Worm (Caenorhabditis elegans): ENCODE results near the gene srw-103.
A peak's percentile ranks its signal among the peaks of the same experiment; 100 is the strongest.

The srw-103 gene

DNA sequence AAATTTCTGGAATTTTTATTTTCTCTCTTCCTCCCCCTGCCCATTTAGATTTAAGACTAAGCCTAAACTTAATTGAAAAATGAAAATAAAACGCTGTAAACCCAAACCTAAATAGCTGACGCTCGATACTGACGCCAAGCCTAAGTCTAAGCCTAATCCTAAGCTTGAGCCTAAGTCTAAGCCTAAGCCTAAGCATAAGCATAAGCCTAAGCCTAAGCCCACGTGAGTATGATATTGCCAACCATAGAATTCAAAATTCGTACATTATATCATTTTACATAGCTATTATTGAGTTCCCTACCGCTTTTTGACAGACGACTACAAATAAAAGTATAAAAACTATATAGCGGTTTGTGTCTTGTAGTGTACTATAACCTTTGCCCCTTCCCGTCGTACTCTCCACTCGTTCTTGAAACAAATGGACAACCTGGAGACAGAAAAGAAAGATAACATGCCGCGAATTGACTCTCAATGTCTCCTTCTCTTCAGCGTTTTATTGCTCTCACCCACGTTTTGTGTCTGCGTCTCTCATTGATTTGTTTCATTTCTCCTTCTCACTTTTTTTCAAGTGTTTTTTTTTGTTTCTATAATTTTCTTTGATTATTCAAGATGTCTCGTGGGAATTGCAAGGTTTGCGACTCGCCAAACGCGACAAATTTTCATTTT is 26.3 kb downstream of the srw-103 start, which contains the start of gene nhr-256:
TSS of gene nhr-256 (plus strand) at position 567 of the 666 bp plus-strand sequence.
- TF ChIP-seq nhr-10 (tag; optimal IDR thresholded peaks at IDR 0.05) (no peak), lin-13 (GFP tag; optimal IDR thresholded peaks at IDR 0.05) (peak; percentile 44), R02D3.7 (tag; optimal IDR thresholded peaks at IDR 0.05) (no peak), egl-27 (tag; optimal IDR thresholded peaks at IDR 0.05) (peak; percentile 52), elt-1 (tag; optimal IDR thresholded peaks at IDR 0.05) (no peak), lsy-2 (tag; optimal IDR thresholded peaks at IDR 0.05) (no peak), alr-1 (tag; optimal IDR thresholded peaks at IDR 0.05) (no peak), dmd-4 (tag; optimal IDR thresholded peaks at IDR 0.05) (no peak), snpc-4 (tag; optimal IDR thresholded peaks at IDR 0.05) (peak; percentile 18), nhr-237 (tag; optimal IDR thresholded peaks at IDR 0.05) (no peak), Y55F3AM.14 (GFP tag; optimal IDR thresholded peaks at IDR 0.05) (no peak), gmeb-1 (tag; optimal IDR thresholded peaks at IDR 0.05) (peak; percentile 64), sem-4 (tag; optimal IDR thresholded peaks at IDR 0.05) (peak; percentile 22), fos-1 (tag; optimal IDR thresholded peaks at IDR 0.05) (peak; percentile 87), blmp-1 (tag; optimal IDR thresholded peaks at IDR 0.05; ENCODE audit: insufficient read depth) (peak; percentile 84), C34F6.9 (tag; optimal IDR thresholded peaks at IDR 0.05) (peak; percentile 73), ztf-4 (tag; optimal IDR thresholded peaks at IDR 0.05) (no peak), crh-2 (tag; optimal IDR thresholded peaks at IDR 0.05) (peak; percentile 78), peb-1 (tag; optimal IDR thresholded peaks at IDR 0.05) (no peak), ceh-16 (tag; optimal IDR thresholded peaks at IDR 0.05) (no peak), unc-55 (GFP tag; optimal IDR thresholded peaks at IDR 0.05) (peak; percentile 80), ama-1 (optimal IDR thresholded peaks at IDR 0.05) (no peak), lin-39 (tag; optimal IDR thresholded peaks at IDR 0.05) (no peak), nhr-25 (tag; optimal IDR thresholded peaks at IDR 0.05) (peak; percentile 69), ceh-82 (tag; optimal IDR thresholded peaks at IDR 0.05) (no peak), skn-1 (tag; optimal IDR thresholded peaks at IDR 0.05) (no peak), zag-1 (tag; optimal IDR thresholded peaks at IDR 0.05) (no peak), nhr-12 (tag; optimal IDR thresholded peaks at IDR 0.05) (no peak), nhr-6 (tag; optimal IDR thresholded peaks at IDR 0.05) (peak; percentile 11), mdl-1 (tag; optimal IDR thresholded peaks at IDR 0.05) (peak in 1 of 2 experiments; percentile 40), lin-11 (tag; optimal IDR thresholded peaks at IDR 0.05) (no peak), ztf-1 (GFP tag; conservative IDR thresholded peaks at IDR 0.05) (no peak), nhr-23 (tag; optimal IDR thresholded peaks at IDR 0.05) (no peak), unc-62 (GFP tag; optimal IDR thresholded peaks at IDR 0.05) (no peak), elt-3 (tag; optimal IDR thresholded peaks at IDR 0.05) (no peak), unc-39 (tag; optimal IDR thresholded peaks at IDR 0.05) (no peak), aly-2 (tag; optimal IDR thresholded peaks at IDR 0.05) (no peak), nhr-129 (tag; optimal IDR thresholded peaks at IDR 0.05) (peak; percentile 69), nhr-77 (tag; optimal IDR thresholded peaks at IDR 0.05) (no peak), ZK546.5 (tag; optimal IDR thresholded peaks at IDR 0.05) (no peak), F13H6.1 (tag; optimal IDR thresholded peaks at IDR 0.05) (peak; percentile 79), mab-5 (tag; optimal IDR thresholded peaks at IDR 0.05) (peak; percentile 54), nhr-11 (tag; optimal IDR thresholded peaks at IDR 0.05) (no peak), sma-9 (GFP tag; optimal IDR thresholded peaks at IDR 0.05) (peak; percentile 90), sma-9 (tag; optimal IDR thresholded peaks at IDR 0.05) (no peak), ztf-11 (tag; optimal IDR thresholded peaks at IDR 0.05) (no peak), mbf-1 (tag; optimal IDR thresholded peaks at IDR 0.05) (no peak), sma-3 (GFP tag; optimal IDR thresholded peaks at IDR 0.05) (peak; percentile 64), nhr-21 (tag; optimal IDR thresholded peaks at IDR 0.05) (no peak)

Data from whole organism, L2 larva.